Fruit fly (Drosophila melanogaster) whole organism, embryonic: ENCODE data around the gene CG13601.

ENCODE experiments used
- Abd-B ChIP-seq: fragments of 200-800 bp; sonication (Bioruptor generic); optimal IDR thresholded peaks from 2 replicates; lab custom pipeline; 2018; ENCODE audit warnings: missing biosample characterization, mild to moderate bottlenecking, missing genetic modification characterization, moderate library complexity
- Ada2b ChIP-seq: fragments of 200-800 bp; sonication (Bioruptor generic); IDR thresholded peaks from 2 replicates; pipeline ENCODE4 v1.3.6; 2022; ENCODE audit warnings: missing biosample characterization, missing genetic modification characterization
- C15 ChIP-seq: fragments of 200-800 bp; sonication (Bioruptor generic); IDR thresholded peaks from 3 replicates; pipeline ENCODE4 v1.3.6; 2022; ENCODE audit warnings: missing biosample characterization, missing genetic modification characterization
- CG13296 ChIP-seq: fragments of 200-800 bp; sonication (Bioruptor generic); optimal IDR thresholded peaks from 3 replicates; lab custom pipeline; 2018; ENCODE audit warnings: missing biosample characterization, mild to moderate bottlenecking, missing genetic modification characterization
- CG14050 ChIP-seq: fragments of 200-800 bp; sonication (Bioruptor generic); IDR thresholded peaks from 3 replicates; pipeline ENCODE4 v1.3.6; 2022; ENCODE audit warnings: missing biosample characterization, missing genetic modification characterization
- CG1602 ChIP-seq: fragments of 200-800 bp; sonication (Bioruptor generic); optimal IDR thresholded peaks from 3 replicates; lab custom pipeline; 2016; ENCODE audit warnings: missing biosample characterization, missing genetic modification characterization
- CG17829 ChIP-seq: fragments of 200-800 bp; optimal IDR thresholded peaks from 2 replicates; lab custom pipeline; 2019; ENCODE audit warnings: missing biosample characterization, mild to moderate bottlenecking, missing genetic modification characterization, moderate library complexity
- CG17912 ChIP-seq: fragments of 200-800 bp; sonication (Bioruptor generic); optimal IDR thresholded peaks from 2 replicates; lab custom pipeline; 2018; ENCODE audit warnings: missing biosample characterization, mild to moderate bottlenecking, missing genetic modification characterization
- CG2116 ChIP-seq: fragments of 200-800 bp; sonication (Bioruptor generic); optimal IDR thresholded peaks from 3 replicates; lab custom pipeline; 2018; ENCODE audit warnings: missing biosample characterization, mild to moderate bottlenecking, missing genetic modification characterization
- CG30020 ChIP-seq: fragments of 200-800 bp; optimal IDR thresholded peaks from 2 replicates; lab custom pipeline; 2019; ENCODE audit warnings: missing biosample characterization, mild to moderate bottlenecking, missing genetic modification characterization, moderate library complexity
- CG31388 ChIP-seq: fragments of 200-800 bp; sonication (Bioruptor generic); optimal IDR thresholded peaks from 2 replicates; lab custom pipeline; 2016; ENCODE audit warnings: missing biosample characterization, missing genetic modification characterization
- CG3163 ChIP-seq: fragments of 200-800 bp; sonication (Bioruptor generic); optimal IDR thresholded peaks from 3 replicates; lab custom pipeline; 2016; ENCODE audit warnings: missing biosample characterization, missing genetic modification characterization
- CG3726 ChIP-seq: fragments of 200-800 bp; sonication (Bioruptor generic); IDR thresholded peaks from 3 replicates; pipeline ENCODE4, ENCODE4 v1.3.6; 2022; ENCODE audit warnings: missing biosample characterization, missing genetic modification characterization
- CG5180 ChIP-seq: fragments of 200-800 bp; sonication (Bioruptor generic); optimal IDR thresholded peaks from 3 replicates; lab custom pipeline; 2017; ENCODE audit warnings: missing biosample characterization, missing genetic modification characterization, mild to moderate bottlenecking, moderate library complexity, missing genetic modification reagents
- CG5245 ChIP-seq: fragments of 200-800 bp; sonication (Bioruptor generic); optimal IDR thresholded peaks from 3 replicates; lab custom pipeline; 2016; ENCODE audit warnings: missing biosample characterization, missing genetic modification characterization
- CG6654 ChIP-seq: fragments of 200-800 bp; sonication (Bioruptor generic); optimal IDR thresholded peaks from 2 replicates; lab custom pipeline; 2017; ENCODE audit warnings: missing biosample characterization, mild to moderate bottlenecking, missing genetic modification characterization
- CG6813 ChIP-seq: fragments of 200-800 bp; sonication (Bioruptor generic); optimal IDR thresholded peaks from 2 replicates; lab custom pipeline; 2017; ENCODE audit warnings: missing biosample characterization, missing genetic modification characterization, mild to moderate bottlenecking, moderate library complexity, missing genetic modification reagents
- CG7839 ChIP-seq: fragments of 200-800 bp; sonication (Bioruptor generic); optimal IDR thresholded peaks from 3 replicates; lab custom pipeline; 2018; ENCODE audit warnings: missing biosample characterization, mild to moderate bottlenecking, missing genetic modification characterization, moderate library complexity
- CG8765 ChIP-seq: fragments of 200-800 bp; sonication (Bioruptor generic); IDR thresholded peaks from 2 replicates; pipeline ENCODE4 v1.3.6; 2022; ENCODE audit warnings: missing biosample characterization, missing genetic modification characterization
- CG9876 ChIP-seq: fragments of 200-800 bp; sonication (Bioruptor generic); optimal IDR thresholded peaks from 2 replicates; lab custom pipeline; 2016; ENCODE audit warnings: missing biosample characterization, missing genetic modification characterization
- Dref ChIP-seq: fragments of 200-800 bp; sonication (Bioruptor generic); IDR thresholded peaks from 2 replicates; pipeline ENCODE4 v1.3.6; 2022; ENCODE audit warnings: missing biosample characterization, missing genetic modification characterization
- ERR ChIP-seq: fragments of 200-800 bp; sonication (Bioruptor generic); optimal IDR thresholded peaks from 2 replicates; lab custom pipeline; 2016; ENCODE audit warnings: missing biosample characterization, missing genetic modification characterization
- Ets65A ChIP-seq: fragments of 200-800 bp; sonication (Bioruptor generic); peaks from one replicate; lab custom pipeline; 2016; ENCODE audit warnings: missing biosample characterization, missing genetic modification characterization
- Fer3 ChIP-seq: fragments of 200-800 bp; sonication (Bioruptor generic); optimal IDR thresholded peaks from 2 replicates; lab custom pipeline; 2018; ENCODE audit warnings: missing biosample characterization, mild to moderate bottlenecking, missing genetic modification characterization, moderate library complexity
- Hr3 ChIP-seq: fragments of 200-800 bp; sonication (Bioruptor generic); optimal IDR thresholded peaks from 3 replicates; lab custom pipeline; 2016; ENCODE audit warnings: missing biosample characterization, missing genetic modification characterization
- Jarid2 ChIP-seq: fragments of 200-800 bp; sonication (Bioruptor generic); optimal IDR thresholded peaks from 3 replicates; lab custom pipeline; 2017; ENCODE audit warnings: mild to moderate bottlenecking, missing biosample characterization, missing genetic modification reagents, missing genetic modification characterization
- Oli ChIP-seq: fragments of 200-800 bp; sonication (Bioruptor generic); optimal IDR thresholded peaks from 2 replicates; lab custom pipeline; 2018; ENCODE audit warnings: missing biosample characterization, mild to moderate bottlenecking, missing genetic modification characterization, moderate library complexity
- Poxn ChIP-seq: fragments of 200-800 bp; sonication (Bioruptor generic); IDR thresholded peaks from 2 replicates; pipeline ENCODE4 v1.3.6; 2022; ENCODE audit warnings: missing biosample characterization, missing genetic modification characterization
- Scr ChIP-seq: fragments of 200-800 bp; sonication (Bioruptor generic); IDR thresholded peaks from 2 replicates; pipeline ENCODE4 v1.3.6; 2022; ENCODE audit warnings: missing biosample characterization, missing genetic modification characterization; ENCODE audit not compliant: partially characterized antibody
- Sin3A ChIP-seq: fragments of >200 bp; optimal IDR thresholded peaks from 2 replicates; lab custom pipeline; 2018
- Six4 ChIP-seq: fragments of 200-800 bp; sonication (Bioruptor generic); optimal IDR thresholded peaks from 2 replicates; lab custom pipeline; 2016; ENCODE audit warnings: missing biosample characterization, missing genetic modification characterization
- bab2 ChIP-seq: fragments of 200-800 bp; sonication (Bioruptor generic); optimal IDR thresholded peaks from 2 replicates; lab custom pipeline; 2016; ENCODE audit warnings: missing biosample characterization, missing genetic modification characterization
- br ChIP-seq: fragments of >200 bp; optimal IDR thresholded peaks from 2 replicates; lab custom pipeline; 2017
- crp ChIP-seq, 2 experiments: fragments of 200-800 bp; sonication (Bioruptor generic); optimal IDR thresholded peaks; 2 replicates in 1 of 2; 3 replicates in 1 of 2; lab custom pipeline; 2017; ENCODE audit warnings: missing biosample characterization in 2 of 2, missing genetic modification characterization in 2 of 2, mild to moderate bottlenecking in 1 of 2, moderate library complexity in 1 of 2
- dpn ChIP-seq, 2 experiments: fragments of 200-800 bp; sonication (Bioruptor generic); optimal IDR thresholded peaks; 3 replicates each; lab custom pipeline; 2016; ENCODE audit warnings: missing biosample characterization in 2 of 2, missing genetic modification characterization in 2 of 2
- emc ChIP-seq: fragments of 200-800 bp; sonication (Bioruptor generic); optimal IDR thresholded peaks from 2 replicates; lab custom pipeline; 2016; ENCODE audit warnings: missing biosample characterization, missing genetic modification characterization
- gro ChIP-seq: fragments of 200-800 bp; sonication (Bioruptor generic); optimal IDR thresholded peaks from 2 replicates; lab custom pipeline; 2016; ENCODE audit warnings: missing biosample characterization, missing genetic modification characterization
- h ChIP-seq: fragments of >200 bp; optimal IDR thresholded peaks from 2 replicates; lab custom pipeline; 2017
- kah ChIP-seq: fragments of 200-800 bp; sonication (Bioruptor generic); optimal IDR thresholded peaks from 2 replicates; lab custom pipeline; 2018; ENCODE audit warnings: missing biosample characterization, mild to moderate bottlenecking, missing genetic modification characterization
- ken ChIP-seq: fragments of 200-800 bp; sonication (Bioruptor generic); IDR thresholded peaks from 3 replicates; pipeline ENCODE4 v1.3.6; 2022; ENCODE audit warnings: missing biosample characterization, missing genetic modification characterization
- lbe ChIP-seq: fragments of 200-800 bp; sonication (Bioruptor generic); optimal IDR thresholded peaks from 2 replicates; lab custom pipeline; 2016; ENCODE audit warnings: missing biosample characterization, mild to moderate bottlenecking, missing genetic modification characterization
- maf-S ChIP-seq: fragments of 200-800 bp; sonication (Bioruptor generic); optimal IDR thresholded peaks from 2 replicates; lab custom pipeline; 2016; ENCODE audit warnings: missing biosample characterization, missing genetic modification characterization
- mam ChIP-seq: fragments of 200-800 bp; sonication (Bioruptor generic); optimal IDR thresholded peaks from 3 replicates; lab custom pipeline; 2016; ENCODE audit warnings: missing biosample characterization, missing genetic modification characterization
- nerfin-1 ChIP-seq: fragments of 200-800 bp; sonication (Bioruptor generic); optimal IDR thresholded peaks from 3 replicates; lab custom pipeline; 2019; ENCODE audit warnings: missing biosample characterization, mild to moderate bottlenecking, missing genetic modification characterization, moderate library complexity
- pita ChIP-seq: fragments of 200-800 bp; sonication (Bioruptor generic); optimal IDR thresholded peaks from 2 replicates; lab custom pipeline; 2017; ENCODE audit warnings: missing biosample characterization, mild to moderate bottlenecking, missing genetic modification characterization
- pnt ChIP-seq: fragments of 200-800 bp; sonication (Bioruptor generic); optimal IDR thresholded peaks from 3 replicates; lab custom pipeline; 2016; ENCODE audit warnings: missing biosample characterization, missing genetic modification characterization
- repo ChIP-seq: fragments of 200-800 bp; sonication (Bioruptor generic); optimal IDR thresholded peaks from 2 replicates; lab custom pipeline; 2016; ENCODE audit warnings: missing biosample characterization, missing genetic modification characterization
- schlank ChIP-seq: fragments of 200-800 bp; sonication (Bioruptor generic); optimal IDR thresholded peaks from 2 replicates; lab custom pipeline; 2018; ENCODE audit warnings: missing biosample characterization, mild to moderate bottlenecking, missing genetic modification characterization
- scrt ChIP-seq: fragments of 200-800 bp; sonication (Bioruptor generic); optimal IDR thresholded peaks from 2 replicates; lab custom pipeline; 2018; ENCODE audit warnings: missing biosample characterization, mild to moderate bottlenecking, missing genetic modification characterization, moderate library complexity
- yki ChIP-seq: fragments of >200 bp; optimal IDR thresholded peaks from 3 replicates; lab custom pipeline; 2018

The CG13601 gene

dm6 chr3R:23886270-23887095 lies 41.0 kb downstream of the CG13601 start (continued):
- TF ChIP-seq maf-S (peak; percentile 61), Sin3A (lab: Kevin White, UChicago) (no peak), gro (GFP tag; lab: Kevin White, UChicago) (peak; percentile 6), yki (no peak), Hr3 (GFP tag; lab: Kevin White, UChicago) (peak; percentile 83), ken (GFP tag; lab: Robert Waterston, UW) (peak; percentile 76; the same call in 2 of the 3 replicates), ERR (GFP tag; lab: Kevin White, UChicago) (no peak), CG14050 (GFP tag; lab: Robert Waterston, UW) (peak; percentile 60), kah (GFP tag; lab: Kevin White, UChicago) (peak; percentile 60), CG2116 (GFP tag; lab: Kevin White, UChicago) (peak; percentile 59), Abd-B (GFP tag; lab: Kevin White, UChicago) (peak; percentile 74), CG3726 (GFP tag; lab: Robert Waterston, UW) (0 out of 3 replicates have a peak, but pooled peaks have one; percentile 57), CG17912 (no peak), CG8765 (GFP tag; lab: Robert Waterston, UW) (peak; percentile 80), Oli (tag; lab: Kevin White, UChicago) (peak; percentile 90), CG5245 (GFP tag; lab: Kevin White, UChicago) (peak; percentile 82), CG30020 (tag; lab: Kevin White, UChicago) (peak; percentile 74), nerfin-1 (tag; lab: Kevin White, UChicago) (peak; percentile 91), CG5180 (GFP tag; lab: Kevin White, UChicago) (peak; percentile 76), Ets65A (GFP tag; lab: Kevin White, UChicago) (peak; percentile 90), CG13296 (peak; percentile 52), scrt (GFP tag; lab: Kevin White, UChicago) (peak; percentile 55), repo (GFP tag; lab: Kevin White, UChicago) (peak; percentile 42), CG17829 (peak; percentile 95), Jarid2 (peak; percentile 54), crp (GFP tag; optimal IDR thresholded peaks at IDR 0.05; lab: Kevin White, UChicago) (peak in 1 of 2 experiments; percentile 24), CG7839 (peak; percentile 91), CG6813 (peak; percentile 90), Six4 (GFP tag; lab: Kevin White, UChicago) (peak; percentile 86), CG6654 (GFP tag; lab: Kevin White, UChicago) (peak; percentile 22), h (no peak), bab2 (GFP tag; lab: Kevin White, UChicago) (peak; percentile 75), pita (GFP tag; lab: Kevin White, UChicago) (no peak), CG9876 (GFP tag; lab: Kevin White, UChicago) (peak; percentile 32), Scr (0 out of 2 replicates have a peak, but pooled peaks have one; percentile 29), CG3163 (GFP tag; lab: Kevin White, UChicago) (peak; percentile 5), CG31388 (GFP tag; lab: Kevin White, UChicago) (no peak), lbe (peak; percentile 91), br (lab: Kevin White, UChicago) (no peak), Ada2b (GFP tag; lab: Robert Waterston, UW) (peak; percentile 63), schlank (tag; lab: Kevin White, UChicago) (no peak), Fer3 (tag; lab: Kevin White, UChicago) (peak; percentile 67), Dref (no peak), CG1602 (GFP tag; lab: Kevin White, UChicago) (peak; percentile 83), pnt (GFP tag; lab: Kevin White, UChicago) (peak; percentile 73), emc (GFP tag; lab: Kevin White, UChicago) (no peak), Poxn (GFP tag; lab: Robert Waterston, UW) (no peak), mam (GFP tag; lab: Kevin White, UChicago) (peak; percentile 46), C15 (GFP tag; lab: Robert Waterston, UW) (0 out of 3 replicates have a peak, but pooled peaks have one; percentile 35), dpn (GFP tag; optimal IDR thresholded peaks at IDR 0.05; lab: Kevin White, UChicago) (peak; percentile 51 to 80)
